Worm (Caenorhabditis elegans) whole organism, L3 larva: Measurements from ENCODE around the gene C08F8.9.

Experiments used
- R02D3.7 ChIP-seq: fragments of 150-350 bp; optimal IDR thresholded peaks from 2 replicates; lab custom pipeline; 2014; ENCODE audit warnings: missing biosample characterization, missing genetic modification characterization
- aly-2 ChIP-seq: fragments of 150-350 bp; optimal IDR thresholded peaks from 2 replicates; lab custom pipeline; 2014; ENCODE audit warnings: missing biosample characterization, missing genetic modification characterization
- ama-1 ChIP-seq: fragments of 150-350 bp; optimal IDR thresholded peaks from 2 replicates; lab custom pipeline; 2018
- ceh-16 ChIP-seq: sonication (generic microtip); optimal IDR thresholded peaks from 2 replicates; lab custom pipeline; 2017; ENCODE audit warnings: missing biosample characterization, missing genetic modification characterization
- ceh-28 ChIP-seq: fragments of 150-350 bp; optimal IDR thresholded peaks from 2 replicates; lab custom pipeline; 2014; ENCODE audit warnings: missing biosample characterization, missing genetic modification reagents, missing genetic modification characterization
- ceh-82 ChIP-seq: fragments of 150-350 bp; optimal IDR thresholded peaks from 2 replicates; lab custom pipeline; 2014; ENCODE audit warnings: missing biosample characterization, missing genetic modification characterization
- ceh-9 ChIP-seq: sonication (generic microtip); optimal IDR thresholded peaks from 2 replicates; lab custom pipeline; 2018; ENCODE audit warnings: missing biosample characterization, missing genetic modification characterization
- egl-27 ChIP-seq: sonication (generic microtip); optimal IDR thresholded peaks from 4 replicates; lab custom pipeline; 2017; ENCODE audit warnings: missing biosample characterization, missing genetic modification reagents, missing genetic modification characterization
- egl-5 ChIP-seq: fragments of 150-350 bp; optimal IDR thresholded peaks from 2 replicates; lab custom pipeline; 2017; ENCODE audit warnings: missing biosample characterization, missing genetic modification reagents, missing genetic modification characterization, inconsistent platforms
- elt-1 ChIP-seq: fragments of 150-350 bp; optimal IDR thresholded peaks from 2 replicates; lab custom pipeline; 2014; ENCODE audit warnings: missing biosample characterization, missing genetic modification characterization
- elt-2 ChIP-seq: sonication (generic microtip); optimal IDR thresholded peaks from 2 replicates; lab custom pipeline; 2016; ENCODE audit warnings: missing genetic modification reagents, mild to moderate bottlenecking, missing genetic modification characterization, missing compliant biosample characterization
- elt-3 ChIP-seq, 3 experiments: fragments of 150-350 bp in 1 of 3; sonication (generic microtip) in 2 of 3; optimal IDR thresholded peaks; 2 replicates in 2 of 3; 4 replicates in 1 of 3; lab custom pipeline; 2014 to 2017; ENCODE audit warnings: missing biosample characterization in 3 of 3, missing genetic modification characterization in 3 of 3
- eor-1 ChIP-seq, 2 experiments: fragments of 150-350 bp; optimal IDR thresholded peaks; 2 replicates each; lab custom pipeline; 2014 to 2018; ENCODE audit warnings: missing biosample characterization in 2 of 2, missing genetic modification characterization in 2 of 2
- fkh-10 ChIP-seq: sonication (generic microtip); optimal IDR thresholded peaks from 2 replicates; lab custom pipeline; 2017; ENCODE audit warnings: missing biosample characterization, missing genetic modification reagents, missing genetic modification characterization
- fkh-2 ChIP-seq: fragments of 150-350 bp; optimal IDR thresholded peaks from 2 replicates; lab custom pipeline; 2014; ENCODE audit warnings: missing biosample characterization, missing genetic modification reagents, missing genetic modification characterization
- hmg-11 ChIP-seq: sonication (generic microtip); optimal IDR thresholded peaks from 2 replicates; lab custom pipeline; 2016; ENCODE audit warnings: missing genetic modification characterization, missing compliant biosample characterization
- jun-1 ChIP-seq: fragments of 150-350 bp; optimal IDR thresholded peaks from 2 replicates; lab custom pipeline; 2014; ENCODE audit warnings: missing biosample characterization, missing genetic modification reagents, missing genetic modification characterization
- lin-15B ChIP-seq: fragments of 150-350 bp; optimal IDR thresholded peaks from 2 replicates; lab custom pipeline; 2014; ENCODE audit warnings: missing biosample characterization, missing genetic modification characterization
- lin-39 ChIP-seq: fragments of 150-350 bp; optimal IDR thresholded peaks from 2 replicates; lab custom pipeline; 2018; ENCODE audit warnings: missing biosample characterization, missing genetic modification reagents, missing genetic modification characterization
- mdl-1 ChIP-seq: fragments of 150-350 bp; optimal IDR thresholded peaks from 2 replicates; lab custom pipeline; 2014; ENCODE audit warnings: missing biosample characterization, missing genetic modification characterization
- mml-1 ChIP-seq: fragments of 150-350 bp; sonication (generic microtip); optimal IDR thresholded peaks from 3 replicates; lab custom pipeline; 2014; ENCODE audit warnings: missing biosample characterization, missing genetic modification characterization
- nfya-1 ChIP-seq: sonication (generic microtip); optimal IDR thresholded peaks from 2 replicates; lab custom pipeline; 2017; ENCODE audit warnings: missing genetic modification characterization, mild to moderate bottlenecking, missing compliant biosample characterization, antibody characterized with exemption, moderate library complexity; ENCODE audit not compliant: insufficient read depth
- nhr-11 ChIP-seq: fragments of 150-350 bp; optimal IDR thresholded peaks from 2 replicates; lab custom pipeline; 2014; ENCODE audit warnings: missing biosample characterization, missing genetic modification characterization
- nhr-12 ChIP-seq: fragments of 150-350 bp; optimal IDR thresholded peaks from 2 replicates; lab custom pipeline; 2014; ENCODE audit warnings: missing biosample characterization, missing genetic modification characterization
- nhr-23 ChIP-seq: fragments of 150-350 bp; optimal IDR thresholded peaks from 2 replicates; lab custom pipeline; 2014; ENCODE audit warnings: missing biosample characterization, missing genetic modification reagents, missing genetic modification characterization
- nhr-25 ChIP-seq: sonication (generic microtip); optimal IDR thresholded peaks from 2 replicates; lab custom pipeline; 2017; ENCODE audit warnings: missing biosample characterization, missing genetic modification characterization
- nhr-43 ChIP-seq: sonication (generic microtip); optimal IDR thresholded peaks from 2 replicates; lab custom pipeline; 2016; ENCODE audit warnings: mild to moderate bottlenecking, missing genetic modification characterization, missing compliant biosample characterization; ENCODE audit not compliant: poor library complexity, severe bottlenecking
- nhr-76 ChIP-seq: fragments of 150-350 bp; sonication (generic microtip); optimal IDR thresholded peaks from 5 replicates; lab custom pipeline; 2014; ENCODE audit warnings: missing biosample characterization, missing genetic modification characterization
- nhr-77 ChIP-seq: fragments of 150-350 bp; optimal IDR thresholded peaks from 2 replicates; lab custom pipeline; 2014; ENCODE audit warnings: missing biosample characterization, missing genetic modification characterization
- pha-4 ChIP-seq: fragments of 150-350 bp; optimal IDR thresholded peaks from 2 replicates; lab custom pipeline; 2014; ENCODE audit warnings: missing biosample characterization, missing genetic modification reagents, missing genetic modification characterization
- pqm-1 ChIP-seq: fragments of 150-350 bp; optimal IDR thresholded peaks from 2 replicates; lab custom pipeline; 2017; ENCODE audit warnings: missing biosample characterization, missing genetic modification characterization, inconsistent platforms
- sea-2 ChIP-seq: fragments of 150-350 bp; sonication (generic microtip); optimal IDR thresholded peaks from 4 replicates; lab custom pipeline; 2014; ENCODE audit warnings: missing biosample characterization, missing genetic modification reagents, missing genetic modification characterization
- skn-1 ChIP-seq: fragments of 150-350 bp; optimal IDR thresholded peaks from 2 replicates; lab custom pipeline; 2014; ENCODE audit warnings: missing biosample characterization, missing genetic modification characterization
- unc-39 ChIP-seq: sonication (generic microtip); optimal IDR thresholded peaks from 4 replicates; lab custom pipeline; 2017; ENCODE audit warnings: missing biosample characterization, missing genetic modification characterization
- zag-1 ChIP-seq: fragments of 150-350 bp; optimal IDR thresholded peaks from 2 replicates; lab custom pipeline; 2014; ENCODE audit warnings: missing biosample characterization, missing genetic modification characterization
- ztf-11 ChIP-seq: fragments of 150-350 bp; optimal IDR thresholded peaks from 2 replicates; lab custom pipeline; 2014; ENCODE audit warnings: missing biosample characterization, missing genetic modification characterization

C08F8.9 gene

ce11 chrIV:11174772-11175171, 3.6 kb downstream of the C08F8.9 start:
- TF ChIP-seq ama-1 (lab: Kevin White, UChicago) (no peak), nfya-1 (tag; lab: Kevin White, UChicago) (no peak), jun-1 (tag; lab: Kevin White, UChicago) (no peak), lin-15B (no peak), ceh-9 (tag; lab: Kevin White, UChicago) (no peak), mml-1 (tag; lab: Kevin White, UChicago) (no peak), skn-1 (tag; lab: Kevin White, UChicago) (no peak), zag-1 (tag; lab: Kevin White, UChicago) (no peak), ceh-28 (tag; lab: Kevin White, UChicago) (peak; percentile 12), hmg-11 (tag; lab: Kevin White, UChicago) (no peak), nhr-12 (tag; lab: Kevin White, UChicago) (no peak), nhr-77 (no peak), fkh-10 (GFP tag; lab: Kevin White, UChicago) (no peak), mdl-1 (tag; lab: Kevin White, UChicago) (no peak), nhr-11 (tag; lab: Kevin White, UChicago) (no peak), elt-3 (tag; optimal IDR thresholded peaks at IDR 0.05; lab: Kevin White, UChicago) (peak in 1 of 3 experiments; percentile 80), nhr-25 (tag; lab: Kevin White, UChicago) (no peak), sea-2 (no peak), nhr-43 (tag; lab: Kevin White, UChicago) (peak; percentile 8), elt-1 (tag; lab: Kevin White, UChicago) (no peak), nhr-23 (peak; percentile 54), eor-1 (tag; optimal IDR thresholded peaks at IDR 0.05; lab: Kevin White, UChicago) (no peak), ztf-11 (tag; lab: Kevin White, UChicago) (no peak), aly-2 (tag; lab: Kevin White, UChicago) (no peak), R02D3.7 (tag; lab: Kevin White, UChicago) (no peak), pqm-1 (tag; lab: Kevin White, UChicago) (no peak), unc-39 (tag; lab: Kevin White, UChicago) (no peak), egl-27 (tag; lab: Kevin White, UChicago) (no peak), fkh-2 (tag; lab: Kevin White, UChicago) (no peak), pha-4 (tag; lab: Kevin White, UChicago) (no peak), ceh-16 (tag; lab: Kevin White, UChicago) (no peak)

- TF ChIP-seq nhr-23 (no peak), nhr-76 (tag; lab: Kevin White, UChicago) (no peak), nfya-1 (tag; lab: Kevin White, UChicago) (peak; percentile 66), nhr-43 (tag; lab: Kevin White, UChicago) (no peak)
These were observed 8.7 kb downstream of the C08F8.9 start, which contains the start of gene nhr-67 for ce11 chrIV:11169652-11170051. nhr-67 (plus strand) TSS chrIV:11169748.

DNA sequence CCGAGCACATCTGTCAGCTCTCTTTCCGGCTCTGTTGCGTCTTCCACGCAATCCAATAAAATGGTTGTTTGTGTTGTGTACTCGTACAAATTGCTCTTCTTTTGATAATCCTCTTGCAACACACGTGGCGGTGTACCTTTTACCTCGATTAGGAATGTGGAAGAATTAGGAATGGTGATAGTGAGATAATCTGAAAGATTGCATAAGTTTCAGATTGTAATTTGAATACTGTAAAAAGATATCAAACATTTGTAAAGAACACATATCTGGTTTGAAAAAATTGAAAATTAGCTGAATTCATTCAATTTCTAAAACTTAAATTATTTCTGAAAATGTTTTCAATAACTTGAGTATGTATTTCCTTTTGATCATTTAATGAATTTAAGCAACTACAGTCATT, 13.6 kb downstream of the C08F8.9 start, which contains the start of gene C08F8.6:
C08F8.6 (minus strand) TSS at position 101 of the 400 bp plus-strand sequence.
- TF ChIP-seq jun-1 (tag; lab: Kevin White, UChicago), result no peak
- TF ChIP-seq, all 47 proteins: peak for 0

ce11 chrIV:11162451-11162850, 15.9 kb downstream of the C08F8.9 start, which contains the start of gene fbxb-9:
fbxb-9 (minus strand) TSS chrIV:11162551.
- TF ChIP-seq elt-2 (no peak), nhr-25 (tag; lab: Kevin White, UChicago) (no peak), egl-5 (tag; lab: Kevin White, UChicago) (no peak), pqm-1 (tag; lab: Kevin White, UChicago) (no peak)
- TF ChIP-seq, all 47 proteins: peak for 0

DNA sequence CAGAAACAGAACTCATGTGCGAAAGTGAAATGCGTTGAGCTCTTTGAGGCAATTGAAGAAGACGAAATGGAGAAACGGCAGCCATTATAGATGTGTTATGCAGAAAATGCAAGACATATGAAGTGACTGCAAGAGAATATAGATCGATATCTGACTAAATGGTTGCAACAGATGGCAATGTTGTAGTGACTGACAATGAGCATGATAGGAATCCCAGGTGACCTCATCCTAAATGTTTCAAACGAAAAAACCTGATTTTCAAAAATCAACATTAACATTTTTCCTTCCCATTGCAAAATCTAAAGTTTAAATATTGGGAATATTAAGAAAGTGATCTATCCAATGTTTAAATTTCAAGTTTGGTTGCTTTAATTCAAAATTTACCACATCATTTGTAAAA, 17.7 kb downstream of the C08F8.9 start, which contains the start of gene C08F8.15:
C08F8.15 (minus strand) TSS at position 101 of the 400 bp plus-strand sequence.
- TF ChIP-seq ceh-82 (no peak), lin-39 (tag; lab: Kevin White, UChicago) (no peak), skn-1 (tag; lab: Kevin White, UChicago) (no peak)
- TF ChIP-seq, all 47 proteins: peak for 0
